In the genomic region with DNA sequence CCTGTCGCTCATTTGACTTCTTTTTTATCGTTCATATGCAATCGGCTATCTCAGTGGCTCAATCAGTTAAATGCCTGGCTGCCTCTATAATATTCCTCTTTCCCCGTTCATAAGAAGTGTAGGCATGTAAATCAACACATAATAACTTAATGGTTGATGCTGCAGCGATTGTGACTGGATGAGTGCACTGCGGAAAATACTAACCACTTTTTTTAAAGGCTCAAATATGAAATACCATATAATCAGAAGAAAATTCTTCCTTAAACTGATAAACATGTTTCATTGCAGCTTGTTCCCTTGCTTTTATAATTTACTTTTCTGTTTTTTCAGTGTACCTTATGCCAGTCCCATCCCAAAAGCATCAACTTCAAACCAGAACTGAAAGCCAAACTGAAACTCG, we compare ENCODE assay signal across 1 fruit fly cellular context.
TF ChIP-seq lines count a peak whose summit lies in the region.

No protein-coding gene starts in this region.

TF ChIP-seq in whole organism, embryonic, 481 proteins besides CTCF, POLR2A, EP300 and RAD21 (continued from another document):
- no peak for TF ChIP-seq twi (tag; optimal IDR thresholded peaks at IDR 0.05; lab: Kevin White, UChicago)
- TF ChIP-seq Blimp-1 (GFP tag; optimal IDR thresholded peaks at IDR 0.05; lab: Kevin White, UChicago), result peak; percentile 46
- peak; percentile 56; the same call in 2 of the 3 replicates for TF ChIP-seq otp (GFP tag; IDR thresholded peaks at IDR 0.05; lab: Robert Waterston, UW)
- no peak for TF ChIP-seq CG7928 (GFP tag; optimal IDR thresholded peaks at IDR 0.05; lab: Kevin White, UChicago)
- no peak for TF ChIP-seq emc (GFP tag; optimal IDR thresholded peaks at IDR 0.05; lab: Kevin White, UChicago)
- peak; percentile 17 for TF ChIP-seq grau (tag; optimal IDR thresholded peaks at IDR 0.05; lab: Kevin White, UChicago)
- TF ChIP-seq CG12236 (GFP tag; optimal IDR thresholded peaks at IDR 0.05; lab: Kevin White, UChicago), result peak; percentile 8
- no peak for TF ChIP-seq Dll (GFP tag; IDR thresholded peaks at IDR 0.05; lab: Robert Waterston, UW; ENCODE audit: partially characterized antibody)
- TF ChIP-seq CG1832 (GFP tag; optimal IDR thresholded peaks at IDR 0.05; lab: Kevin White, UChicago), result no peak
- no peak for TF ChIP-seq CG8290 (GFP tag; optimal IDR thresholded peaks at IDR 0.05; lab: Kevin White, UChicago)
- no peak for TF ChIP-seq CG8290 (tag; optimal IDR thresholded peaks at IDR 0.05; lab: Kevin White, UChicago)
- no peak for TF ChIP-seq CG34224 (GFP tag; IDR thresholded peaks at IDR 0.05; lab: Robert Waterston, UW; ENCODE audit: partially characterized antibody)
- TF ChIP-seq CG14710 (tag; optimal IDR thresholded peaks at IDR 0.05; lab: Kevin White, UChicago), result peak; percentile 48
- peak; percentile 28 for TF ChIP-seq Spps (tag; optimal IDR thresholded peaks at IDR 0.05; lab: Kevin White, UChicago)
- peak; percentile 30 for TF ChIP-seq Abd-B (GFP tag; optimal IDR thresholded peaks at IDR 0.05; lab: Kevin White, UChicago)
- TF ChIP-seq kah (GFP tag; optimal IDR thresholded peaks at IDR 0.05; lab: Kevin White, UChicago), result no peak
- no peak for TF ChIP-seq sug (tag; optimal IDR thresholded peaks at IDR 0.05; lab: Kevin White, UChicago)
- peak; percentile 20 for TF ChIP-seq CG6254 (GFP tag; optimal IDR thresholded peaks at IDR 0.05; lab: Kevin White, UChicago)
- TF ChIP-seq Lhr (GFP tag; optimal IDR thresholded peaks at IDR 0.05; lab: Kevin White, UChicago), result no peak
- no peak for TF ChIP-seq CG2116 (GFP tag; optimal IDR thresholded peaks at IDR 0.05; lab: Kevin White, UChicago)
- TF ChIP-seq NC2β (GFP tag; optimal IDR thresholded peaks at IDR 0.05; lab: Kevin White, UChicago), result peak; percentile 12
- peak in 1 of 3 experiments; percentile 53 for TF ChIP-seq lola (GFP tag; optimal IDR thresholded peaks at IDR 0.05; lab: Kevin White, UChicago)
- no peak for TF ChIP-seq CG4282 (GFP tag; optimal IDR thresholded peaks at IDR 0.05; lab: Kevin White, UChicago)
- peak; percentile 37 for TF ChIP-seq unpg (GFP tag; optimal IDR thresholded peaks at IDR 0.05; lab: Kevin White, UChicago)
- TF ChIP-seq CG14667 (GFP tag; IDR thresholded peaks at IDR 0.05; lab: Robert Waterston, UW), result 0 out of 2 replicates have a peak, but pooled peaks have one; percentile 5
- TF ChIP-seq zfh1 (GFP tag; IDR thresholded peaks at IDR 0.05; lab: Robert Waterston, UW), result peak; percentile 70
- peak; percentile 14 for TF ChIP-seq CG16815 (GFP tag; optimal IDR thresholded peaks at IDR 0.05; lab: Kevin White, UChicago)
- TF ChIP-seq dysf (GFP tag; IDR thresholded peaks at IDR 0.05; lab: Robert Waterston, UW), result no peak
- TF ChIP-seq CG10979 (tag; optimal IDR thresholded peaks at IDR 0.05; lab: Kevin White, UChicago), result peak; percentile 67
- TF ChIP-seq bbx (GFP tag; IDR thresholded peaks at IDR 0.05; lab: Robert Waterston, UW; ENCODE audit: partially characterized antibody), result no peak
- TF ChIP-seq CG43689 (GFP tag; IDR thresholded peaks at IDR 0.05; lab: Robert Waterston, UW), result no peak
- no peak for TF ChIP-seq h (optimal IDR thresholded peaks at IDR 0.05; lab: Kevin White, UChicago)
- 0 out of 2 replicates have a peak, but pooled peaks have one; percentile 13 for TF ChIP-seq ap (GFP tag; IDR thresholded peaks at IDR 0.05; lab: Robert Waterston, UW)
